Worm (Caenorhabditis elegans) whole organism, L1 larva: ENCODE data around the gene ttr-48.
A peak's percentile ranks its signal among the peaks of the same experiment; 100 is the strongest.

Experiments
- C04F5.9 ChIP-seq: sonication (generic microtip); optimal IDR thresholded peaks from 2 replicates; lab custom pipeline; 2016; ENCODE audit warnings: missing genetic modification characterization, missing compliant biosample characterization
- ama-1 ChIP-seq: fragments of 150-350 bp; optimal IDR thresholded peaks from 2 replicates; lab custom pipeline; 2014
- ceh-8 ChIP-seq: fragments of 200-800 bp; sonication (Bioruptor generic); optimal IDR thresholded peaks from 2 replicates; lab custom pipeline; 2018; ENCODE audit warnings: mild to moderate bottlenecking, missing genetic modification characterization, moderate library complexity, missing compliant biosample characterization
- ceh-82 ChIP-seq, 3 experiments: fragments of 150-350 bp in 1 of 3; sonication (generic microtip) in 2 of 3; optimal IDR thresholded peaks; 2 replicates each; lab custom pipeline; 2014 to 2017; ENCODE audit warnings: missing biosample characterization in 3 of 3, missing genetic modification characterization in 3 of 3
- ceh-88 ChIP-seq: fragments of 200-800 bp; sonication (Bioruptor generic); IDR thresholded peaks from 2 replicates; pipeline ENCODE4 v1.3.6; 2022; ENCODE audit warnings: missing genetic modification characterization, missing compliant biosample characterization
- dsc-1 ChIP-seq: sonication (generic microtip); optimal IDR thresholded peaks from 2 replicates; lab custom pipeline; 2016; ENCODE audit warnings: mild to moderate bottlenecking, missing genetic modification characterization, missing compliant biosample characterization
- efl-1 ChIP-seq, 4 experiments: fragments of 150-350 bp; optimal IDR thresholded peaks in 3 of 4; peaks in 1 of 4; 1 replicate in 1 of 4; 2 replicates in 3 of 4; lab custom pipeline; 2014; ENCODE audit warnings: missing biosample characterization in 2 of 4, missing genetic modification characterization in 2 of 4, missing genetic modification reagents in 2 of 4
- egl-27 ChIP-seq, 2 experiments: fragments of 150-350 bp in 1 of 2; sonication (generic microtip); optimal IDR thresholded peaks; 3 replicates each; lab custom pipeline; 2017 to 2018; ENCODE audit warnings: missing biosample characterization in 2 of 2, missing genetic modification characterization in 2 of 2, missing genetic modification reagents in 2 of 2
- elt-2 ChIP-seq: sonication (generic microtip); optimal IDR thresholded peaks from 2 replicates; lab custom pipeline; 2016; ENCODE audit warnings: missing genetic modification characterization, mild to moderate bottlenecking, inconsistent platforms, missing compliant biosample characterization, missing genetic modification reagents
- elt-3 ChIP-seq, 6 experiments: fragments of 150-350 bp in 1 of 6; sonication (generic microtip); optimal IDR thresholded peaks; 2 replicates each; lab custom pipeline; 2017 to 2018; ENCODE audit warnings: missing biosample characterization in 6 of 6, missing genetic modification characterization in 6 of 6, inconsistent platforms in 1 of 6
- fkh-4 ChIP-seq: sonication (generic microtip); optimal IDR thresholded peaks from 2 replicates; lab custom pipeline; 2016; ENCODE audit warnings: missing compliant biosample characterization, missing genetic modification characterization, borderline replicate concordance
- grh-1 ChIP-seq: fragments of 200-800 bp; sonication (Bioruptor generic); IDR thresholded peaks from 2 replicates; pipeline ENCODE4 v1.3.6; 2022; ENCODE audit warnings: missing genetic modification reagents, missing genetic modification characterization, missing compliant biosample characterization
- hlh-17 ChIP-seq: fragments of 200-800 bp; sonication (Bioruptor generic); optimal IDR thresholded peaks from 2 replicates; lab custom pipeline; 2018; ENCODE audit warnings: missing genetic modification characterization, mild to moderate bottlenecking, missing compliant biosample characterization, moderate library complexity, borderline replicate concordance
- hlh-4 ChIP-seq: sonication (generic microtip); optimal IDR thresholded peaks from 2 replicates; lab custom pipeline; 2016; ENCODE audit warnings: mild to moderate bottlenecking, missing genetic modification characterization, missing compliant biosample characterization
- irx-1 ChIP-seq: sonication (generic microtip); optimal IDR thresholded peaks from 2 replicates; lab custom pipeline; 2016; ENCODE audit warnings: missing genetic modification characterization, missing compliant biosample characterization
- jun-1 ChIP-seq: fragments of 150-350 bp; optimal IDR thresholded peaks from 2 replicates; lab custom pipeline; 2014; ENCODE audit warnings: missing biosample characterization, missing genetic modification reagents, missing genetic modification characterization
- lin-14 ChIP-seq: fragments of 200-800 bp; sonication (Bioruptor generic); optimal IDR thresholded peaks from 2 replicates; lab custom pipeline; 2018; ENCODE audit warnings: mild to moderate bottlenecking, missing genetic modification characterization, moderate library complexity, missing compliant biosample characterization
- lin-15B ChIP-seq: fragments of 150-350 bp; sonication (generic microtip); optimal IDR thresholded peaks from 3 replicates; lab custom pipeline; 2014; ENCODE audit warnings: missing biosample characterization, missing genetic modification characterization
- lin-35 ChIP-seq, 2 experiments: fragments of 150-350 bp; optimal IDR thresholded peaks; 2 replicates each; lab custom pipeline; 2014; ENCODE audit warnings: missing biosample characterization in 2 of 2, missing genetic modification characterization in 2 of 2, missing genetic modification reagents in 2 of 2
- lsy-2 ChIP-seq, 2 experiments: fragments of 150-350 bp; optimal IDR thresholded peaks; 2 replicates each; lab custom pipeline; 2014; ENCODE audit warnings: missing biosample characterization in 2 of 2, missing genetic modification characterization in 2 of 2
- mdl-1 ChIP-seq, 2 experiments: fragments of 150-350 bp; optimal IDR thresholded peaks; 2 replicates each; lab custom pipeline; 2014 to 2017; ENCODE audit warnings: missing biosample characterization in 2 of 2, missing genetic modification characterization in 2 of 2, inconsistent platforms in 1 of 2
- nhr-11 ChIP-seq: fragments of 150-350 bp; optimal IDR thresholded peaks from 2 replicates; lab custom pipeline; 2014; ENCODE audit warnings: missing biosample characterization, missing genetic modification characterization
- nhr-12 ChIP-seq: sonication (generic microtip); optimal IDR thresholded peaks from 2 replicates; lab custom pipeline; 2017; ENCODE audit warnings: missing biosample characterization, missing genetic modification characterization
- nhr-19 ChIP-seq: fragments of 200-800 bp; sonication (Bioruptor generic); conservative IDR thresholded peaks from 2 replicates; pipeline ENCODE4 v1.3.6; 2022; ENCODE audit warnings: missing genetic modification characterization, missing compliant biosample characterization
- nhr-20 ChIP-seq: sonication (generic microtip); optimal IDR thresholded peaks from 2 replicates; lab custom pipeline; 2016; ENCODE audit warnings: mild to moderate bottlenecking, missing genetic modification characterization, missing compliant biosample characterization
- nhr-237 ChIP-seq: fragments of 150-350 bp; optimal IDR thresholded peaks from 2 replicates; lab custom pipeline; 2014; ENCODE audit warnings: missing biosample characterization, missing genetic modification characterization
- nhr-28 ChIP-seq: fragments of 150-350 bp; optimal IDR thresholded peaks from 2 replicates; lab custom pipeline; 2014; ENCODE audit warnings: missing biosample characterization, missing genetic modification characterization
- nhr-71 ChIP-seq: sonication (generic microtip); optimal IDR thresholded peaks from 2 replicates; lab custom pipeline; 2016; ENCODE audit warnings: mild to moderate bottlenecking, missing genetic modification characterization, moderate library complexity, missing compliant biosample characterization
- nhr-76 ChIP-seq: sonication (generic microtip); optimal IDR thresholded peaks from 2 replicates; lab custom pipeline; 2017; ENCODE audit warnings: missing biosample characterization, missing genetic modification characterization
- nhr-77 ChIP-seq: fragments of 150-350 bp; optimal IDR thresholded peaks from 2 replicates; lab custom pipeline; 2014; ENCODE audit warnings: missing biosample characterization, missing genetic modification characterization
- nhr-84 ChIP-seq: sonication (generic microtip); optimal IDR thresholded peaks from 2 replicates; lab custom pipeline; 2017; ENCODE audit warnings: missing biosample characterization, missing genetic modification characterization
- nhr-90 ChIP-seq: sonication (generic microtip); optimal IDR thresholded peaks from 2 replicates; lab custom pipeline; 2016; ENCODE audit warnings: mild to moderate bottlenecking, missing genetic modification characterization, missing compliant biosample characterization; ENCODE audit not compliant: poor library complexity
- snpc-4 ChIP-seq: fragments of 150-350 bp; optimal IDR thresholded peaks from 2 replicates; lab custom pipeline; 2014; ENCODE audit warnings: missing biosample characterization, missing genetic modification characterization
- snu-23 ChIP-seq: sonication (generic microtip); optimal IDR thresholded peaks from 2 replicates; lab custom pipeline; 2016; ENCODE audit warnings: missing genetic modification characterization, missing compliant biosample characterization
- sptf-1 ChIP-seq: fragments of 150-350 bp; optimal IDR thresholded peaks from 2 replicates; lab custom pipeline; 2014; ENCODE audit warnings: missing biosample characterization, missing genetic modification characterization
- sup-37 ChIP-seq: fragments of 200-800 bp; sonication (Bioruptor generic); optimal IDR thresholded peaks from 2 replicates; lab custom pipeline; 2018; ENCODE audit warnings: mild to moderate bottlenecking, missing genetic modification characterization, missing compliant biosample characterization
- swsn-7 ChIP-seq: sonication (generic microtip); optimal IDR thresholded peaks from 2 replicates; lab custom pipeline; 2016; ENCODE audit warnings: missing genetic modification characterization, missing compliant biosample characterization
- tbx-2 ChIP-seq: sonication (generic microtip); optimal IDR thresholded peaks from 2 replicates; lab custom pipeline; 2016; ENCODE audit warnings: missing genetic modification characterization, missing compliant biosample characterization
- unc-30 ChIP-seq: sonication (generic microtip); optimal IDR thresholded peaks from 2 replicates; lab custom pipeline; 2017; ENCODE audit warnings: missing biosample characterization, missing genetic modification characterization
- unc-62 ChIP-seq: fragments of 150-350 bp; optimal IDR thresholded peaks from 2 replicates; lab custom pipeline; 2014; ENCODE audit warnings: missing biosample characterization, missing genetic modification reagents, missing genetic modification characterization
- unc-86 ChIP-seq: sonication (generic microtip); optimal IDR thresholded peaks from 2 replicates; lab custom pipeline; 2016; ENCODE audit warnings: missing genetic modification characterization, missing compliant biosample characterization
- zag-1 ChIP-seq: fragments of 150-350 bp; optimal IDR thresholded peaks from 2 replicates; lab custom pipeline; 2014; ENCODE audit warnings: missing biosample characterization, missing genetic modification characterization
- zip-4 ChIP-seq: fragments of 200-800 bp; sonication (Bioruptor generic); optimal IDR thresholded peaks from 2 replicates; lab custom pipeline; 2018; ENCODE audit warnings: mild to moderate bottlenecking, missing genetic modification characterization, moderate library complexity, missing compliant biosample characterization
- ztf-11 ChIP-seq, 2 experiments: sonication (generic microtip); optimal IDR thresholded peaks; 2 replicates each; lab custom pipeline; 2016 to 2017; ENCODE audit warnings: missing genetic modification characterization in 2 of 2, missing biosample characterization in 1 of 2, missing compliant biosample characterization in 1 of 2
- ztf-4 ChIP-seq: fragments of 150-350 bp; optimal IDR thresholded peaks from 2 replicates; lab custom pipeline; 2014; ENCODE audit warnings: missing biosample characterization, missing genetic modification characterization

The ttr-48 gene

DNA sequence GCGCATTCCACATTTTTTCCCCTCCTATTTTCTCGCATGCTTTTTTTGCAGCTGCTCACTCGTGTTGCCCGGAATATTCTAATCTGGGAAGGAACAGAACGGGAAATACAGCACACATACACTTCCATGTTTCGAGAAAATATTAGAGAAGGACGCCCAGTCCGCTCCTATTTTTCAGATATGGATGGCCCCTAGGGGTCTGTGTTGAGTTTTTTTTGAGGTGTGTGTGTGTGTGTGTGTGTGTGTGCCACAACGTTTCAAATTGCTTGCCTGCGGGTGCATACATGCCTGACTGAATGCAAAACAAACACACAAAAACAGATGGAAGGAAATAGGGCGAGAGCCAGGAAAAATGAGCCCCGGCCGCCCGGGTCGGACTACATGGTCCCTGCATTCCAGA, 20.6 kb downstream of the ttr-48 start:
- TF ChIP-seq lin-14 (peak; percentile 12), dsc-1 (tag; lab: Kevin White, UChicago) (peak; percentile 3), efl-1 (optimal IDR thresholded peaks at IDR 0.05; lab: Kevin White, UChicago) (no peak), efl-1 (GFP tag; optimal IDR thresholded peaks at IDR 0.05 in 1 of 2; lab: Kevin White, UChicago) (peak in 1 of 2 experiments; percentile 30), ceh-82 (tag; optimal IDR thresholded peaks at IDR 0.05; lab: Kevin White, UChicago) (no peak)

DNA sequence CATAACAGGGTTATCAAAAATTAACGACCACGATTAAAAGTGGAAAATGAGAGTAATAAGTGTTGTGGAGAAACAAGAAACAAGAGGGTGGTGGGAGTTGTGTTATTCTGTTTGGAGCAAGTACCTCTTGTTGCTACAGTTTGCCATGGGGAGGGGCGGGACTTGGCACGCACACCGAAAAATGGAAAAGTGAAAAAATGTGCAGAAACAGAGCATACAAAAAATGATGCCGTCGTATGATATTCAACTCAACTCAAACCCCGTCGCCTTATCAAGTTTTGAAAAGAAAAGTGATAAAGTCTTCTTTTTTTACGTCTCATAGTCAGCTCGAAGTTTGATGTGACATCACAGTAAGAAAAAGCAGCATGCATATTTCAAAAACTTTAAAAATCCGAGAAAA, 21.6 kb downstream of the ttr-48 start:
- no peak for TF ChIP-seq efl-1 (optimal IDR thresholded peaks at IDR 0.05; lab: Kevin White, UChicago)
- peak in 1 of 2 experiments; percentile 80 for TF ChIP-seq efl-1 (GFP tag; optimal IDR thresholded peaks at IDR 0.05 in 1 of 2; lab: Kevin White, UChicago)
- TF ChIP-seq grh-1 = no peak
- no peak for TF ChIP-seq mdl-1 (tag; optimal IDR thresholded peaks at IDR 0.05; lab: Kevin White, UChicago)
- TF ChIP-seq lin-35 (GFP tag; optimal IDR thresholded peaks at IDR 0.05; lab: Kevin White, UChicago) = peak in 1 of 2 experiments; percentile 29
- peak; percentile 29 for TF ChIP-seq jun-1 (tag; lab: Kevin White, UChicago)
- TF ChIP-seq nhr-71 (tag; lab: Kevin White, UChicago) = peak; percentile 12
- TF ChIP-seq ceh-8 = no peak
- no peak for TF ChIP-seq egl-27 (tag; optimal IDR thresholded peaks at IDR 0.05; lab: Kevin White, UChicago)
- peak; percentile 50 for TF ChIP-seq elt-2 (tag; lab: Kevin White, UChicago)
- TF ChIP-seq ztf-11 (tag; optimal IDR thresholded peaks at IDR 0.05; lab: Kevin White, UChicago) = no peak
- TF ChIP-seq, all 84 proteins: peak for 5

DNA sequence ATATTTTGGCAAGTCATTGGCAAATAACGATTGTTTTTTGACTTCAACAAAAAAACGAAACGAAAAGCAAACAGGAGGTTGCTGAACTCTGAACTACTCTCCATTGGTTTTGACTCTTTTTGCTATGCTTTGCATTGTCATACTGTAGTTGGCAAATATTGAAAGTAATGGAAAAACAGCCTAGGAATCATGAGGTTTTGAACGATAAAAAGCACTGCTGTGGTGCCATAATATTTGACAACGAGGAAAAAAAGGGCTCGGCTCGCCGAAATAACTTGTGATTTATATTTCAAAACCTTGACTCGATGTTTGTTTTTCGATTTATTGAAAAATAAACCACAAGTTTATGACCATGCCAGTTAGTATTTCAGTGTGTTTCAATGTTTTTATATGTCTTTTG, 22.6 kb downstream of the ttr-48 start:
- peak; percentile 40 for TF ChIP-seq irx-1
- TF ChIP-seq zag-1 = no peak
- peak; percentile 45 for TF ChIP-seq lin-14
- TF ChIP-seq lsy-2 (tag; optimal IDR thresholded peaks at IDR 0.05; lab: Kevin White, UChicago) = peak in 1 of 2 experiments; percentile 66
- TF ChIP-seq elt-2 (tag; lab: Kevin White, UChicago) = no peak
- TF ChIP-seq nhr-77 (tag; lab: Kevin White, UChicago) = peak; percentile 48
- TF ChIP-seq swsn-7 (tag; lab: Kevin White, UChicago) = no peak
- TF ChIP-seq efl-1 (optimal IDR thresholded peaks at IDR 0.05; lab: Kevin White, UChicago) = no peak
- peak in 1 of 2 experiments; percentile 66 for TF ChIP-seq efl-1 (GFP tag; optimal IDR thresholded peaks at IDR 0.05 in 1 of 2; lab: Kevin White, UChicago)
- TF ChIP-seq nhr-20 (tag; lab: Kevin White, UChicago) = peak; percentile 36
- TF ChIP-seq tbx-2 = peak; percentile 38

DNA sequence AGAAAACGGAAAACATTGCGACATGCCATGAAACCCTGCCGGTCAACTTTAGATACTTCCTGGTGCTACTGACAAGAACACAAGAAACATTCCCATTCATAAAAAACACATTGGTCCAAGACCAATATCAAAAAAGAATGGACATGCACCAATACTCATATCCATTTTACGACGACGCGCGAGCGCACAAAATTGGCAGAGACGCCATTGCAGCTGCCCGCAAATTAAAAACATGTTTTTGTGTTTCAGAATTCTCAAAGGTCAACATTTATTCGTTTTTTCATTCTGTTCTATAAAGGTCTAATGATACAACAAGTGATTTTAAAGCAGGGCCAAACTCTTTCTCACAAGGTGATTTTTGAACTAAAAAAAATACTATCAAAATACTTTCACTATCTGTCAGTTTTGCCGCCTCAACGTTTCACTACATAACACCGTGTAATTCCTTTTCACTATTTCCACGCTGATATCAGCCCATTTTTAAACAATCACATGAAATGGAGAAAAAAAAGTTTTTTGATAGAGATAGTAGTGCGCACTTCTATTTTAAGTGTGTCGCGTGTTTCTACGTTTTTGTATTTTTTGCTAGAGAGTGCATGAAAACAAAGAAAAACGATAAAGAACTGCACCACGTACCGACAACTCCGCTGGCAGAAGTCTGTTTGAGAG, 23.3 kb downstream of the ttr-48 start:
- TF ChIP-seq ztf-4 (tag; lab: Kevin White, UChicago) (no peak), nhr-237 (tag; lab: Kevin White, UChicago) (no peak), unc-86 (tag; lab: Kevin White, UChicago) (no peak), C04F5.9 (tag; lab: Kevin White, UChicago) (no peak), nhr-11 (tag; lab: Kevin White, UChicago) (no peak), nhr-84 (tag; lab: Kevin White, UChicago) (no peak), nhr-12 (no peak), elt-2 (tag; lab: Kevin White, UChicago) (peak; percentile 84), lin-15B (tag; lab: Kevin White, UChicago) (no peak), zip-4 (GFP tag; lab: Kevin White, UChicago) (no peak), irx-1 (no peak), unc-30 (tag; lab: Kevin White, UChicago) (no peak), snpc-4 (tag; lab: Kevin White, UChicago) (no peak), fkh-4 (tag; lab: Kevin White, UChicago) (peak; percentile 40), snu-23 (GFP tag; lab: Kevin White, UChicago) (peak; percentile 32), nhr-77 (tag; lab: Kevin White, UChicago) (no peak), ama-1 (lab: Kevin White, UChicago) (no peak), unc-62 (GFP tag; lab: Kevin White, UChicago) (no peak), hlh-4 (tag; lab: Kevin White, UChicago) (no peak), hlh-17 (GFP tag; lab: Kevin White, UChicago) (no peak), sup-37 (GFP tag; lab: Kevin White, UChicago) (no peak), zag-1 (no peak), swsn-7 (tag; lab: Kevin White, UChicago) (no peak), sptf-1 (tag; lab: Kevin White, UChicago) (no peak), ceh-88 (GFP tag; lab: Robert Waterston, UW) (no peak), elt-3 (tag; optimal IDR thresholded peaks at IDR 0.05; lab: Kevin White, UChicago) (peak in 4 of 6 experiments; percentile 16 to 63 (median 30)), nhr-90 (tag; lab: Kevin White, UChicago) (peak; percentile 6), nhr-28 (tag; lab: Kevin White, UChicago) (no peak), nhr-19 (peak; percentile 3; the same call in 1 of the 2 replicates), nhr-76 (tag; lab: Kevin White, UChicago) (no peak)
